Worm (Caenorhabditis elegans): ENCODE data around the gene str-188.

Gene str-188

ce11 chrV:9730743-9731706, 14.5 kb downstream of the str-188 start (continued):
- peak; percentile 79 for TF ChIP-seq pqm-1 (tag; optimal IDR thresholded peaks at IDR 0.05)
- no peak for TF ChIP-seq ceh-9 (tag; optimal IDR thresholded peaks at IDR 0.05)
- no peak for TF ChIP-seq ceh-45 (GFP tag; IDR thresholded peaks at IDR 0.05)
- peak; percentile 42 for TF ChIP-seq unc-86 (tag; optimal IDR thresholded peaks at IDR 0.05)
- TF ChIP-seq K02D7.2 (tag; optimal IDR thresholded peaks at IDR 0.05) = no peak
- TF ChIP-seq nhr-11 (tag; optimal IDR thresholded peaks at IDR 0.05) = no peak
- TF ChIP-seq fax-1 (tag; optimal IDR thresholded peaks at IDR 0.05) = peak; percentile 33
- TF ChIP-seq eyg-1 (tag; optimal IDR thresholded peaks at IDR 0.05) = peak; percentile 72
- TF ChIP-seq T23F11.4 (GFP tag; optimal IDR thresholded peaks at IDR 0.05) = peak; percentile 5
- TF ChIP-seq ttx-3 (tag; optimal IDR thresholded peaks at IDR 0.05) = no peak
- peak; percentile 61 for TF ChIP-seq pat-9 (tag; optimal IDR thresholded peaks at IDR 0.05)
- peak; percentile 72 for TF ChIP-seq dmd-4 (tag; optimal IDR thresholded peaks at IDR 0.05; ENCODE audit: borderline replicate concordance)
- peak; percentile 62 for TF ChIP-seq ceh-6 (GFP tag; optimal IDR thresholded peaks at IDR 0.05)
- TF ChIP-seq unc-3 (GFP tag; conservative IDR thresholded peaks at IDR 0.05) = no peak
- peak; percentile 50 for TF ChIP-seq unc-3 (tag; optimal IDR thresholded peaks at IDR 0.05)
- TF ChIP-seq ceh-14 (tag; optimal IDR thresholded peaks at IDR 0.05) = peak; percentile 59
- peak; percentile 75 for TF ChIP-seq ceh-22 (tag; optimal IDR thresholded peaks at IDR 0.05)
- TF ChIP-seq fkh-10 (GFP tag; optimal IDR thresholded peaks at IDR 0.05) = peak; percentile 75
- peak; percentile 94 for TF ChIP-seq F13H6.1 (tag; optimal IDR thresholded peaks at IDR 0.05)
- TF ChIP-seq hlh-30 (tag; optimal IDR thresholded peaks at IDR 0.05; ENCODE audit: insufficient read depth) = peak; percentile 91
- TF ChIP-seq C08G9.2 (tag; optimal IDR thresholded peaks at IDR 0.05) = peak; percentile 74
- no peak for TF ChIP-seq hlh-15 (tag; optimal IDR thresholded peaks at IDR 0.05)
- TF ChIP-seq ztf-16 (tag; optimal IDR thresholded peaks at IDR 0.05) = peak; percentile 73
- peak; percentile 89 for TF ChIP-seq ref-2 (tag; optimal IDR thresholded peaks at IDR 0.05)
- peak; percentile 96 for TF ChIP-seq unc-55 (GFP tag; optimal IDR thresholded peaks at IDR 0.05)
- TF ChIP-seq nfya-1 (tag; optimal IDR thresholded peaks at IDR 0.05) = peak; percentile 100
- no peak for TF ChIP-seq fkh-6 (tag; optimal IDR thresholded peaks at IDR 0.05)
- peak; percentile 33 for TF ChIP-seq nhr-232 (tag; optimal IDR thresholded peaks at IDR 0.05)
- TF ChIP-seq sdc-2 (tag; optimal IDR thresholded peaks at IDR 0.05) = peak; percentile 67
- TF ChIP-seq ceh-34 (tag; optimal IDR thresholded peaks at IDR 0.05) = peak; percentile 95
- TF ChIP-seq tbx-2 (tag; optimal IDR thresholded peaks at IDR 0.05) = peak; percentile 95
- peak; percentile 38 for TF ChIP-seq mec-3 (tag; optimal IDR thresholded peaks at IDR 0.05; ENCODE audit: borderline replicate concordance)
- TF ChIP-seq ets-4 (tag; optimal IDR thresholded peaks at IDR 0.05) = peak; percentile 83
- TF ChIP-seq ceh-18 (tag; optimal IDR thresholded peaks at IDR 0.05) = peak; percentile 96
- no peak for TF ChIP-seq zip-5 (tag; optimal IDR thresholded peaks at IDR 0.05)
- peak; percentile 91 for TF ChIP-seq ama-1 (optimal IDR thresholded peaks at IDR 0.05)
- TF ChIP-seq lim-6 (tag; optimal IDR thresholded peaks at IDR 0.05) = peak; percentile 32
- no peak for TF ChIP-seq pax-1 (tag; optimal IDR thresholded peaks at IDR 0.05)
- peak; percentile 81 for TF ChIP-seq ceh-2 (tag; optimal IDR thresholded peaks at IDR 0.05)
- peak; percentile 3 for TF ChIP-seq npax-4 (tag; optimal IDR thresholded peaks at IDR 0.05)
- no peak for TF ChIP-seq elt-4 (tag; optimal IDR thresholded peaks at IDR 0.05)

ce11 chrV:9731852-9732251, 15.4 kb downstream of the str-188 start:
- no peak for TF ChIP-seq ceh-34 (tag; optimal IDR thresholded peaks at IDR 0.05)
- TF ChIP-seq madf-2 (tag; optimal IDR thresholded peaks at IDR 0.05) = no peak
- peak; percentile 27 for TF ChIP-seq ceh-19 (GFP tag; optimal IDR thresholded peaks at IDR 0.05)
- no peak for TF ChIP-seq pqm-1 (tag; optimal IDR thresholded peaks at IDR 0.05)
- TF ChIP-seq nhr-232 (tag; optimal IDR thresholded peaks at IDR 0.05) = no peak
- no peak for TF ChIP-seq ceh-22 (tag; optimal IDR thresholded peaks at IDR 0.05)
- TF ChIP-seq pros-1 (tag; optimal IDR thresholded peaks at IDR 0.05) = no peak
- TF ChIP-seq ref-2 (tag; optimal IDR thresholded peaks at IDR 0.05) = peak; percentile 24
- TF ChIP-seq unc-42 (tag; optimal IDR thresholded peaks at IDR 0.05) = no peak
- peak; percentile 10 for TF ChIP-seq unc-55 (GFP tag; optimal IDR thresholded peaks at IDR 0.05)
- no peak for TF ChIP-seq hlh-8 (tag; optimal IDR thresholded peaks at IDR 0.05)
- no peak for TF ChIP-seq dmd-4 (tag; optimal IDR thresholded peaks at IDR 0.05; ENCODE audit: borderline replicate concordance)
- no peak for TF ChIP-seq C38D4.7 (GFP tag; optimal IDR thresholded peaks at IDR 0.05)

Data from whole organism, late embryonic.